Fruit fly (Drosophila melanogaster): ENCODE data around the gene cic.

Gene cic

dm6 chr3R:20258799-20259405 is 6.3 kb downstream of the cic start:
- TF ChIP-seq EcR (GFP tag; optimal IDR thresholded peaks at IDR 0.05) (no peak), CG8478 (optimal IDR thresholded peaks at IDR 0.05) (no peak), pan (optimal IDR thresholded peaks at IDR 0.05) (no peak), psq (optimal IDR thresholded peaks at IDR 0.05) (no peak), usp (GFP tag; optimal IDR thresholded peaks at IDR 0.05) (no peak), Dll (optimal IDR thresholded peaks at IDR 0.05) (no peak)

- TF ChIP-seq usp (GFP tag; optimal IDR thresholded peaks at IDR 0.05) (no peak), Dll (optimal IDR thresholded peaks at IDR 0.05) (no peak), psq (optimal IDR thresholded peaks at IDR 0.05) (no peak), CG8478 (optimal IDR thresholded peaks at IDR 0.05) (no peak), pan (optimal IDR thresholded peaks at IDR 0.05) (no peak), EcR (GFP tag; optimal IDR thresholded peaks at IDR 0.05) (no peak)
Measured at dm6 chr3R:20259440-20260170, 7.0 kb downstream of the cic start.

- TF ChIP-seq CG8478 (optimal IDR thresholded peaks at IDR 0.05): no peak
- TF ChIP-seq pan (optimal IDR thresholded peaks at IDR 0.05): no peak
- TF ChIP-seq EcR (GFP tag; optimal IDR thresholded peaks at IDR 0.05): no peak
- TF ChIP-seq usp (GFP tag; optimal IDR thresholded peaks at IDR 0.05): no peak
Measured at dm6 chr3R:20260382-20260781, 7.8 kb downstream of the cic start.

- TF ChIP-seq CG8478 (optimal IDR thresholded peaks at IDR 0.05): no peak
- no peak for TF ChIP-seq Dll (optimal IDR thresholded peaks at IDR 0.05)
- no peak for TF ChIP-seq pan (optimal IDR thresholded peaks at IDR 0.05)
- no peak for TF ChIP-seq psq (optimal IDR thresholded peaks at IDR 0.05)
- TF ChIP-seq EcR (GFP tag; optimal IDR thresholded peaks at IDR 0.05): no peak
- TF ChIP-seq usp (GFP tag; optimal IDR thresholded peaks at IDR 0.05): no peak
Measured at dm6 chr3R:20261225-20261968, 8.8 kb downstream of the cic start.

- TF ChIP-seq pan (optimal IDR thresholded peaks at IDR 0.05): no peak
- no peak for TF ChIP-seq psq (optimal IDR thresholded peaks at IDR 0.05)
- TF ChIP-seq EcR (GFP tag; optimal IDR thresholded peaks at IDR 0.05): no peak
- TF ChIP-seq CG8478 (optimal IDR thresholded peaks at IDR 0.05): no peak
- no peak for TF ChIP-seq usp (GFP tag; optimal IDR thresholded peaks at IDR 0.05)
- TF ChIP-seq Dll (optimal IDR thresholded peaks at IDR 0.05): no peak
Measured at dm6 chr3R:20261969-20262334, 9.4 kb downstream of the cic start.

dm6 chr3R:20262927-20263644 is 10.5 kb downstream of the cic start:
- TF ChIP-seq pan (optimal IDR thresholded peaks at IDR 0.05) (no peak), psq (optimal IDR thresholded peaks at IDR 0.05) (no peak), EcR (GFP tag; optimal IDR thresholded peaks at IDR 0.05) (no peak), CG8478 (optimal IDR thresholded peaks at IDR 0.05) (no peak), Dll (optimal IDR thresholded peaks at IDR 0.05) (no peak), usp (GFP tag; optimal IDR thresholded peaks at IDR 0.05) (no peak)

- TF ChIP-seq EcR (GFP tag; optimal IDR thresholded peaks at IDR 0.05) (no peak), usp (GFP tag; optimal IDR thresholded peaks at IDR 0.05) (no peak), pan (optimal IDR thresholded peaks at IDR 0.05) (no peak), CG8478 (optimal IDR thresholded peaks at IDR 0.05) (no peak), Dll (optimal IDR thresholded peaks at IDR 0.05) (no peak), psq (optimal IDR thresholded peaks at IDR 0.05) (no peak)
Measured at dm6 chr3R:20263793-20264483, 11.4 kb downstream of the cic start.

- no peak for TF ChIP-seq psq (optimal IDR thresholded peaks at IDR 0.05)
- TF ChIP-seq EcR (GFP tag; optimal IDR thresholded peaks at IDR 0.05): no peak
- no peak for TF ChIP-seq pan (optimal IDR thresholded peaks at IDR 0.05)
- no peak for TF ChIP-seq CG8478 (optimal IDR thresholded peaks at IDR 0.05)
- TF ChIP-seq usp (GFP tag; optimal IDR thresholded peaks at IDR 0.05): no peak
- no peak for TF ChIP-seq Dll (optimal IDR thresholded peaks at IDR 0.05)
Measured at dm6 chr3R:20264770-20265169, 12.2 kb downstream of the cic start.

- TF ChIP-seq psq (optimal IDR thresholded peaks at IDR 0.05) (no peak), pan (optimal IDR thresholded peaks at IDR 0.05) (no peak), EcR (GFP tag; optimal IDR thresholded peaks at IDR 0.05) (no peak), CG8478 (optimal IDR thresholded peaks at IDR 0.05) (no peak), Dll (optimal IDR thresholded peaks at IDR 0.05) (no peak), usp (GFP tag; optimal IDR thresholded peaks at IDR 0.05) (no peak)
Measured at dm6 chr3R:20265239-20265846, 12.8 kb downstream of the cic start.

- no peak for TF ChIP-seq pan (optimal IDR thresholded peaks at IDR 0.05)
- TF ChIP-seq Dll (optimal IDR thresholded peaks at IDR 0.05): no peak
- TF ChIP-seq EcR (GFP tag; optimal IDR thresholded peaks at IDR 0.05): no peak
- no peak for TF ChIP-seq psq (optimal IDR thresholded peaks at IDR 0.05)
- TF ChIP-seq CG8478 (optimal IDR thresholded peaks at IDR 0.05): no peak
- no peak for TF ChIP-seq usp (GFP tag; optimal IDR thresholded peaks at IDR 0.05)
Measured at dm6 chr3R:20265969-20266368, 13.4 kb downstream of the cic start.

- TF ChIP-seq usp (GFP tag; optimal IDR thresholded peaks at IDR 0.05): no peak
- TF ChIP-seq Dll (optimal IDR thresholded peaks at IDR 0.05): no peak
- TF ChIP-seq EcR (GFP tag; optimal IDR thresholded peaks at IDR 0.05): no peak
- TF ChIP-seq CG8478 (optimal IDR thresholded peaks at IDR 0.05): no peak
- no peak for TF ChIP-seq psq (optimal IDR thresholded peaks at IDR 0.05)
- no peak for TF ChIP-seq pan (optimal IDR thresholded peaks at IDR 0.05)
Measured at dm6 chr3R:20273568-20273967, 21.0 kb downstream of the cic start.
